Worm (Caenorhabditis elegans): ENCODE results near the gene cutl-12.

ce11 chrII:8643627-8644356 is 9.5 kb upstream of the cutl-12 start:
- TF ChIP-seq B0310.2 (tag; optimal IDR thresholded peaks at IDR 0.05) (no peak), ama-1 (optimal IDR thresholded peaks at IDR 0.05) (no peak), pes-1 (GFP tag; IDR thresholded peaks at IDR 0.05) (no peak), hmbx-1 (tag; optimal IDR thresholded peaks at IDR 0.05) (no peak), ceh-13 (GFP tag; optimal IDR thresholded peaks at IDR 0.05) (no peak), hmg-4 (GFP tag; optimal IDR thresholded peaks at IDR 0.05) (no peak), tbx-11 (GFP tag; IDR thresholded peaks at IDR 0.05) (no peak), ets-7 (tag; optimal IDR thresholded peaks at IDR 0.05) (no peak), scrt-1 (GFP tag; IDR thresholded peaks at IDR 0.05) (no peak), flt-1 (GFP tag; IDR thresholded peaks at IDR 0.05) (no peak), sea-1 (GFP tag; conservative IDR thresholded peaks at IDR 0.05) (no peak), F13C5.2 (tag; optimal IDR thresholded peaks at IDR 0.05) (no peak)

Measured in whole organism, early embryonic.